Worm (Caenorhabditis elegans) whole organism, L1 larva: ENCODE results near the gene lips-1.
A peak's percentile ranks its signal among the peaks of the same experiment; 100 is the strongest.

ENCODE experiments used
- C16A3.4 ChIP-seq: fragments of 150-350 bp; optimal IDR thresholded peaks from 2 replicates; lab custom pipeline; 2014; ENCODE audit warnings: missing biosample characterization, missing genetic modification characterization
- Y116A8C.19 ChIP-seq: sonication (generic microtip); optimal IDR thresholded peaks from 2 replicates; lab custom pipeline; 2016; ENCODE audit warnings: missing compliant biosample characterization, missing genetic modification characterization, borderline replicate concordance
- aly-2 ChIP-seq: fragments of 150-350 bp; optimal IDR thresholded peaks from 2 replicates; lab custom pipeline; 2014; ENCODE audit warnings: missing biosample characterization, missing genetic modification characterization
- blmp-1 ChIP-seq: fragments of 150-350 bp; optimal IDR thresholded peaks from 2 replicates; lab custom pipeline; 2014; ENCODE audit warnings: missing biosample characterization, missing genetic modification characterization
- ces-1 ChIP-seq: fragments of 150-350 bp; optimal IDR thresholded peaks from 2 replicates; lab custom pipeline; 2014; ENCODE audit warnings: missing biosample characterization, missing genetic modification reagents, missing genetic modification characterization
- efl-1 ChIP-seq, 4 experiments: fragments of 150-350 bp; optimal IDR thresholded peaks in 3 of 4; peaks in 1 of 4; 1 replicate in 1 of 4; 2 replicates in 3 of 4; lab custom pipeline; 2014; ENCODE audit warnings: missing biosample characterization in 2 of 4, missing genetic modification characterization in 2 of 4, missing genetic modification reagents in 2 of 4
- egl-13 ChIP-seq: sonication (generic microtip); optimal IDR thresholded peaks from 2 replicates; lab custom pipeline; 2016; ENCODE audit warnings: missing genotype, missing genetic modification reagents, missing genetic modification characterization, missing compliant biosample characterization
- egl-27 ChIP-seq, 2 experiments: fragments of 150-350 bp in 1 of 2; sonication (generic microtip); optimal IDR thresholded peaks; 3 replicates each; lab custom pipeline; 2017 to 2018; ENCODE audit warnings: missing biosample characterization in 2 of 2, missing genetic modification characterization in 2 of 2, missing genetic modification reagents in 2 of 2
- elt-2 ChIP-seq: sonication (generic microtip); optimal IDR thresholded peaks from 2 replicates; lab custom pipeline; 2016; ENCODE audit warnings: missing genetic modification characterization, mild to moderate bottlenecking, inconsistent platforms, missing compliant biosample characterization, missing genetic modification reagents
- elt-3 ChIP-seq, 6 experiments: fragments of 150-350 bp in 1 of 6; sonication (generic microtip); optimal IDR thresholded peaks; 2 replicates each; lab custom pipeline; 2017 to 2018; ENCODE audit warnings: missing biosample characterization in 6 of 6, missing genetic modification characterization in 6 of 6, inconsistent platforms in 1 of 6
- fkh-10 ChIP-seq: sonication (generic microtip); optimal IDR thresholded peaks from 2 replicates; lab custom pipeline; 2017; ENCODE audit warnings: missing biosample characterization, missing genetic modification reagents, missing genetic modification characterization
- fkh-4 ChIP-seq: sonication (generic microtip); optimal IDR thresholded peaks from 2 replicates; lab custom pipeline; 2016; ENCODE audit warnings: missing compliant biosample characterization, missing genetic modification characterization, borderline replicate concordance
- fos-1 ChIP-seq: fragments of 150-350 bp; optimal IDR thresholded peaks from 2 replicates; lab custom pipeline; 2014; ENCODE audit warnings: missing biosample characterization, missing genetic modification characterization
- isw-1 ChIP-seq: fragments of 200-800 bp; sonication (Bioruptor generic); IDR thresholded peaks from 2 replicates; pipeline ENCODE4 v1.3.6; 2022; ENCODE audit warnings: missing genetic modification characterization, missing compliant biosample characterization
- lin-13 ChIP-seq: fragments of 150-350 bp; optimal IDR thresholded peaks from 2 replicates; lab custom pipeline; 2014; ENCODE audit warnings: missing biosample characterization, missing genetic modification reagents, missing genetic modification characterization
- lin-14 ChIP-seq: fragments of 200-800 bp; sonication (Bioruptor generic); optimal IDR thresholded peaks from 2 replicates; lab custom pipeline; 2018; ENCODE audit warnings: mild to moderate bottlenecking, missing genetic modification characterization, moderate library complexity, missing compliant biosample characterization
- lin-15B ChIP-seq: fragments of 150-350 bp; sonication (generic microtip); optimal IDR thresholded peaks from 3 replicates; lab custom pipeline; 2014; ENCODE audit warnings: missing biosample characterization, missing genetic modification characterization
- lin-35 ChIP-seq, 2 experiments: fragments of 150-350 bp; optimal IDR thresholded peaks; 2 replicates each; lab custom pipeline; 2014; ENCODE audit warnings: missing biosample characterization in 2 of 2, missing genetic modification characterization in 2 of 2, missing genetic modification reagents in 2 of 2
- lin-39 ChIP-seq: fragments of 150-350 bp; optimal IDR thresholded peaks from 2 replicates; lab custom pipeline; 2014; ENCODE audit warnings: missing biosample characterization, missing genetic modification reagents, missing genetic modification characterization
- lir-3 ChIP-seq: sonication (generic microtip); optimal IDR thresholded peaks from 2 replicates; lab custom pipeline; 2016; ENCODE audit warnings: mild to moderate bottlenecking, missing genetic modification characterization, moderate library complexity, missing compliant biosample characterization; ENCODE audit not compliant: poor library complexity
- mdl-1 ChIP-seq, 2 experiments: fragments of 150-350 bp; optimal IDR thresholded peaks; 2 replicates each; lab custom pipeline; 2014 to 2017; ENCODE audit warnings: missing biosample characterization in 2 of 2, missing genetic modification characterization in 2 of 2, inconsistent platforms in 1 of 2
- nhr-12 ChIP-seq: sonication (generic microtip); optimal IDR thresholded peaks from 2 replicates; lab custom pipeline; 2017; ENCODE audit warnings: missing biosample characterization, missing genetic modification characterization
- nhr-19 ChIP-seq: fragments of 200-800 bp; sonication (Bioruptor generic); conservative IDR thresholded peaks from 2 replicates; pipeline ENCODE4 v1.3.6; 2022; ENCODE audit warnings: missing genetic modification characterization, missing compliant biosample characterization
- nhr-20 ChIP-seq: sonication (generic microtip); optimal IDR thresholded peaks from 2 replicates; lab custom pipeline; 2016; ENCODE audit warnings: mild to moderate bottlenecking, missing genetic modification characterization, missing compliant biosample characterization
- nhr-71 ChIP-seq: sonication (generic microtip); optimal IDR thresholded peaks from 2 replicates; lab custom pipeline; 2016; ENCODE audit warnings: mild to moderate bottlenecking, missing genetic modification characterization, moderate library complexity, missing compliant biosample characterization
- nhr-76 ChIP-seq: sonication (generic microtip); optimal IDR thresholded peaks from 2 replicates; lab custom pipeline; 2017; ENCODE audit warnings: missing biosample characterization, missing genetic modification characterization
- nhr-77 ChIP-seq: fragments of 150-350 bp; optimal IDR thresholded peaks from 2 replicates; lab custom pipeline; 2014; ENCODE audit warnings: missing biosample characterization, missing genetic modification characterization
- nhr-85 ChIP-seq: sonication (generic microtip); peaks from one replicate; lab custom pipeline; 2016; ENCODE audit warnings: missing genetic modification characterization, inconsistent platforms, missing compliant biosample characterization
- nhr-90 ChIP-seq: sonication (generic microtip); optimal IDR thresholded peaks from 2 replicates; lab custom pipeline; 2016; ENCODE audit warnings: mild to moderate bottlenecking, missing genetic modification characterization, missing compliant biosample characterization; ENCODE audit not compliant: poor library complexity
- pag-3 ChIP-seq: sonication (generic microtip); optimal IDR thresholded peaks from 2 replicates; lab custom pipeline; 2017; ENCODE audit warnings: missing genetic modification characterization, mild to moderate bottlenecking, missing compliant biosample characterization, antibody characterized with exemption, borderline replicate concordance; ENCODE audit not compliant: insufficient read depth
- pax-3 ChIP-seq: fragments of 200-800 bp; sonication (Bioruptor generic); optimal IDR thresholded peaks from 2 replicates; lab custom pipeline; 2018; ENCODE audit warnings: mild to moderate bottlenecking, missing genetic modification characterization, moderate library complexity, missing compliant biosample characterization
- rnt-1 ChIP-seq: sonication (generic microtip); optimal IDR thresholded peaks from 2 replicates; lab custom pipeline; 2016; ENCODE audit warnings: mild to moderate bottlenecking, missing genetic modification characterization, moderate library complexity, missing compliant biosample characterization
- skn-1 ChIP-seq: fragments of 150-350 bp; optimal IDR thresholded peaks from 2 replicates; lab custom pipeline; 2014; ENCODE audit warnings: missing biosample characterization, missing genetic modification characterization
- snpc-4 ChIP-seq: fragments of 150-350 bp; optimal IDR thresholded peaks from 2 replicates; lab custom pipeline; 2014; ENCODE audit warnings: missing biosample characterization, missing genetic modification characterization
- snu-23 ChIP-seq: sonication (generic microtip); optimal IDR thresholded peaks from 2 replicates; lab custom pipeline; 2016; ENCODE audit warnings: missing genetic modification characterization, missing compliant biosample characterization
- sptf-1 ChIP-seq: fragments of 150-350 bp; optimal IDR thresholded peaks from 2 replicates; lab custom pipeline; 2014; ENCODE audit warnings: missing biosample characterization, missing genetic modification characterization
- tbx-2 ChIP-seq: sonication (generic microtip); optimal IDR thresholded peaks from 2 replicates; lab custom pipeline; 2016; ENCODE audit warnings: missing genetic modification characterization, missing compliant biosample characterization
- tlp-1 ChIP-seq: fragments of 150-350 bp; optimal IDR thresholded peaks from 2 replicates; lab custom pipeline; 2014; ENCODE audit warnings: missing biosample characterization, missing genetic modification characterization
- unc-130 ChIP-seq: fragments of 150-350 bp; optimal IDR thresholded peaks from 2 replicates; lab custom pipeline; 2017; ENCODE audit warnings: missing biosample characterization, missing genetic modification characterization, inconsistent platforms
- unc-86 ChIP-seq: sonication (generic microtip); optimal IDR thresholded peaks from 2 replicates; lab custom pipeline; 2016; ENCODE audit warnings: missing genetic modification characterization, missing compliant biosample characterization
- unc-98 ChIP-seq: fragments of 200-800 bp; sonication (Bioruptor generic); IDR thresholded peaks from 2 replicates; pipeline ENCODE4 v1.3.6; 2022; ENCODE audit warnings: missing genetic modification characterization, missing compliant biosample characterization
- vab-15 ChIP-seq: sonication (generic microtip); optimal IDR thresholded peaks from 2 replicates; lab custom pipeline; 2017; ENCODE audit warnings: missing genotype, mild to moderate bottlenecking, missing genetic modification characterization, missing compliant biosample characterization
- zip-4 ChIP-seq: fragments of 200-800 bp; sonication (Bioruptor generic); optimal IDR thresholded peaks from 2 replicates; lab custom pipeline; 2018; ENCODE audit warnings: mild to moderate bottlenecking, missing genetic modification characterization, moderate library complexity, missing compliant biosample characterization
- ztf-4 ChIP-seq: fragments of 150-350 bp; optimal IDR thresholded peaks from 2 replicates; lab custom pipeline; 2014; ENCODE audit warnings: missing biosample characterization, missing genetic modification characterization

The lips-1 gene

ce11 chrX:12492467-12492866 is at the start of gene lips-1:
Gene lips-1 (plus strand): TSS chrX:12492767.
- TF ChIP-seq lin-14 (GFP tag; lab: Kevin White, UChicago), result no peak
- TF ChIP-seq pag-3 (tag; lab: Kevin White, UChicago), result no peak
- TF ChIP-seq unc-86, result no peak
- TF ChIP-seq vab-15 (tag; lab: Kevin White, UChicago), result no peak
- TF ChIP-seq lin-13 (GFP tag; lab: Kevin White, UChicago), result no peak
- no peak for TF ChIP-seq zip-4 (GFP tag; lab: Kevin White, UChicago)
- TF ChIP-seq lir-3 (tag; lab: Kevin White, UChicago), result no peak
- no peak for TF ChIP-seq fkh-10 (GFP tag; lab: Kevin White, UChicago)
- TF ChIP-seq skn-1, result no peak
- TF ChIP-seq rnt-1, result no peak
- no peak for TF ChIP-seq sptf-1
- no peak for TF ChIP-seq nhr-90 (tag; lab: Kevin White, UChicago)
- TF ChIP-seq unc-130, result no peak
- TF ChIP-seq, all 84 proteins: peak for 0

- no peak for TF ChIP-seq ces-1 (GFP tag; lab: Kevin White, UChicago)
- no peak for TF ChIP-seq skn-1
- no peak for TF ChIP-seq lin-15B (tag; lab: Kevin White, UChicago)
- TF ChIP-seq unc-98 (GFP tag; lab: Robert Waterston, UW), result no peak
- TF ChIP-seq fos-1 (tag; lab: Kevin White, UChicago), result no peak
- no peak for TF ChIP-seq efl-1 (optimal IDR thresholded peaks at IDR 0.05; lab: Kevin White, UChicago)
- TF ChIP-seq efl-1 (GFP tag; optimal IDR thresholded peaks at IDR 0.05 in 1 of 2; lab: Kevin White, UChicago), result peak in 1 of 2 experiments; percentile 11
- TF ChIP-seq isw-1 (GFP tag; lab: Robert Waterston, UW), result no peak
- TF ChIP-seq, all 84 proteins: peak for 1
Measured at ce11 chrX:12444423-12444822, 48.1 kb upstream of the lips-1 start.

- TF ChIP-seq nhr-12 (tag; lab: Kevin White, UChicago) (no peak), elt-2 (tag; lab: Kevin White, UChicago) (peak; percentile 8)
Measured at ce11 chrX:12446572-12446971, 46.0 kb upstream of the lips-1 start.

ce11 chrX:12449262-12449942 is 43.2 kb upstream of the lips-1 start, which contains the start of gene T18D3.6:
Gene T18D3.6 (plus strand): TSS chrX:12449892.
- TF ChIP-seq blmp-1, result peak; percentile 4
- no peak for TF ChIP-seq tbx-2
- TF ChIP-seq lin-35 (GFP tag; optimal IDR thresholded peaks at IDR 0.05; lab: Kevin White, UChicago), result peak in 1 of 2 experiments; percentile 15
- TF ChIP-seq lin-39 (tag; lab: Kevin White, UChicago), result no peak
- TF ChIP-seq egl-13 (tag; lab: Kevin White, UChicago), result no peak
- TF ChIP-seq fkh-4 (tag; lab: Kevin White, UChicago), result no peak
- TF ChIP-seq rnt-1, result peak; percentile 19
- TF ChIP-seq elt-2 (tag; lab: Kevin White, UChicago), result peak; percentile 3
- no peak for TF ChIP-seq vab-15 (tag; lab: Kevin White, UChicago)
- no peak for TF ChIP-seq Y116A8C.19 (tag; lab: Kevin White, UChicago)
- no peak for TF ChIP-seq nhr-19 (GFP tag; lab: Robert Waterston, UW)
- peak; percentile 4 for TF ChIP-seq nhr-71
- no peak for TF ChIP-seq ztf-4 (tag; lab: Kevin White, UChicago)
- TF ChIP-seq mdl-1 (tag; optimal IDR thresholded peaks at IDR 0.05; lab: Kevin White, UChicago), result peak in 1 of 2 experiments; percentile 7
- no peak for TF ChIP-seq nhr-76 (tag; lab: Kevin White, UChicago)
- peak; percentile 23 for TF ChIP-seq nhr-20 (tag; lab: Kevin White, UChicago)
- TF ChIP-seq elt-3 (tag; optimal IDR thresholded peaks at IDR 0.05; lab: Kevin White, UChicago), result no peak
- TF ChIP-seq lin-13 (GFP tag; lab: Kevin White, UChicago), result no peak
- no peak for TF ChIP-seq tlp-1 (tag; lab: Kevin White, UChicago)
- no peak for TF ChIP-seq zip-4 (GFP tag; lab: Kevin White, UChicago)
- no peak for TF ChIP-seq unc-86
- peak; percentile 60 for TF ChIP-seq lin-14 (GFP tag; lab: Kevin White, UChicago)
- peak; percentile 25 for TF ChIP-seq snu-23 (GFP tag; lab: Kevin White, UChicago)
- no peak for TF ChIP-seq snpc-4 (tag; lab: Kevin White, UChicago)
- no peak for TF ChIP-seq pax-3 (tag; lab: Kevin White, UChicago)
- TF ChIP-seq nhr-77, result no peak
- no peak for TF ChIP-seq egl-27 (tag; optimal IDR thresholded peaks at IDR 0.05; lab: Kevin White, UChicago)
- no peak for TF ChIP-seq aly-2 (tag; lab: Kevin White, UChicago)
- TF ChIP-seq nhr-85, result no peak
- no peak for TF ChIP-seq C16A3.4 (tag; lab: Kevin White, UChicago)
- TF ChIP-seq, all 84 proteins: peak for 9
